Fruit fly (Drosophila melanogaster): ENCODE measurements around the gene CG6067.

Gene CG6067

dm6 chrX:6003830-6004229, 48.4 kb downstream of the CG6067 start:
- TF ChIP-seq pan (optimal IDR thresholded peaks at IDR 0.05) (no peak), EcR (GFP tag; optimal IDR thresholded peaks at IDR 0.05) (no peak), CG8478 (optimal IDR thresholded peaks at IDR 0.05) (no peak), usp (GFP tag; optimal IDR thresholded peaks at IDR 0.05) (no peak), psq (optimal IDR thresholded peaks at IDR 0.05) (no peak), Dll (optimal IDR thresholded peaks at IDR 0.05) (no peak)

dm6 chrX:6007502-6007901, 52.1 kb downstream of the CG6067 start:
- TF ChIP-seq EcR (GFP tag; optimal IDR thresholded peaks at IDR 0.05) (no peak), usp (GFP tag; optimal IDR thresholded peaks at IDR 0.05) (no peak), CG8478 (optimal IDR thresholded peaks at IDR 0.05) (no peak)
